Fruit fly (Drosophila melanogaster): Measurements from ENCODE around the gene CG4950.

- TF ChIP-seq CG8478 (optimal IDR thresholded peaks at IDR 0.05), result no peak
- TF ChIP-seq CTCF (optimal IDR thresholded peaks at IDR 0.05), result no peak
Observed at dm6 chr3L:16270802-16271332, 2.9 kb upstream of the CG4950 start, which contains the start of the genes CG34248 and CG13067.
